Fruit fly (Drosophila melanogaster): ENCODE measurements around the gene CG12994.
A peak's percentile ranks its signal among the peaks of the same experiment; 100 is the strongest.

The CG12994 gene

DNA sequence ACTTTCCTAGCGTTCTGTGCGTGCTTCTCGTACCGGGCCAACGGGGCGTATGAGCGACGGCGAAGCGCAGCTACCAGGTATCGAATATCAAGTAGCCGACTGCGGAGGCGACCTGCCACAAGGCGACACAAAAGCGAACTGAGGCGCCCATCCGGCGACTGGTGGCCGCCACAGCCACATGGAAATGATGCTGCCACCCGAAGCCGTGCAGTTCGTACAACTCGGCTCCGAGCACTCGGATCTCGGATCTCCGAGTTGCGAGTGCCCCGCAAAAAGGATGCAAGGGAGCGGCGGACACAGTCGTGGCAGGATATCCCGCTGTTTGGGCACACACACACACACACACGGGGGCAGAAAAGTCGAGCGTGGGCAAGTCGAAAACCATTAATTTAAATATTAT lies at the start of gene CG12994, which contains the start of gene CG46464:
TSS of gene CG12994 (minus strand) at position 115 of the 400 bp plus-strand sequence.
TSS of gene CG46464 (minus strand) at position 115 of the 400 bp plus-strand sequence.
- TF ChIP-seq Ets65A (GFP tag) = peak; percentile 8
- no peak for TF ChIP-seq CG15601 (tag; optimal IDR thresholded peaks at IDR 0.05)
- TF ChIP-seq Deaf1 (tag; optimal IDR thresholded peaks at IDR 0.05) = peak; percentile 90
- peak; percentile 43 for TF ChIP-seq CG7372 (GFP tag; IDR thresholded peaks at IDR 0.05)

DNA sequence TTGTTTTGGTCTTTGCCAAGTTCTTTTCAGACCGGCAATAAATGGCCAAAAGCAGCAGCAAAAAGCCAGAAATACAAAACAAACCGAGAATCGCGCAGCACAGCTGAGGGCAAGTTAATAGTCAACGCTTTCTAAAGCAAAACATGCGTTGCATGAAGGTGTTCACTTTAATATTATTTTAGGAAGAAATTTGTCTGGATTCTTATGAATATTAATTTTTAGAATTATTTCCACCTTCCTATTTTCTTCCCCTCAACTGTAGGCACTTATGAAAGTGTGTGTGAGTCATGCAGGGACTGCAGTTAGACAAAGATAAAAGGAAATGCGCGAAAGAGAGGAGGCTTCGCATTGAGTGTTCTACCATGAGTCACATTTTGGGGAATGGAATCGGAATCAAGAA lies 47.4 kb upstream of the CG12994 start:
- TF ChIP-seq sisA (GFP tag; IDR thresholded peaks at IDR 0.05) = peak; percentile 66
- TF ChIP-seq CG34224 (GFP tag; IDR thresholded peaks at IDR 0.05; ENCODE audit: partially characterized antibody) = no peak
- peak; percentile 35; the same call in 1 of the 3 replicates for TF ChIP-seq z (GFP tag; IDR thresholded peaks at IDR 0.05)
- TF ChIP-seq YL-1 (GFP tag; optimal IDR thresholded peaks at IDR 0.05) = no peak
- peak; percentile 34 for TF ChIP-seq CG10654 (GFP tag; optimal IDR thresholded peaks at IDR 0.05)
- TF ChIP-seq pb (GFP tag; optimal IDR thresholded peaks at IDR 0.05) = no peak
- TF ChIP-seq CG32767 (GFP tag; IDR thresholded peaks at IDR 0.05) = 0 out of 2 replicates have a peak, but pooled peaks have one; percentile 28
- no peak for TF ChIP-seq MESR4 (GFP tag; optimal IDR thresholded peaks at IDR 0.05)
- TF ChIP-seq ci (GFP tag; IDR thresholded peaks at IDR 0.05) = peak; percentile 88
- peak; percentile 94 for TF ChIP-seq sens (GFP tag)
- TF ChIP-seq CG43689 (GFP tag; IDR thresholded peaks at IDR 0.05) = no peak
- peak; percentile 52; the same call in 2 of the 3 replicates for TF ChIP-seq Optix (GFP tag; IDR thresholded peaks at IDR 0.05)
- TF ChIP-seq CG1792 (GFP tag; optimal IDR thresholded peaks at IDR 0.05) = peak; percentile 35
- TF ChIP-seq al (GFP tag; IDR thresholded peaks at IDR 0.05) = 0 out of 2 replicates have a peak, but pooled peaks have one; percentile 35
- peak; percentile 62 for TF ChIP-seq CG4424 (GFP tag; optimal IDR thresholded peaks at IDR 0.05)
- TF ChIP-seq CG6689 (GFP tag; IDR thresholded peaks at IDR 0.05) = peak; percentile 72
- no peak for TF ChIP-seq bbx (GFP tag; IDR thresholded peaks at IDR 0.05; ENCODE audit: partially characterized antibody)
- TF ChIP-seq Dip2 (GFP tag; IDR thresholded peaks at IDR 0.05) = no peak
- peak; percentile 49; the same call in 1 of the 2 replicates for TF ChIP-seq CG31441 (GFP tag; IDR thresholded peaks at IDR 0.05)
- peak; percentile 8 for TF ChIP-seq Ets97D (GFP tag; optimal IDR thresholded peaks at IDR 0.05)
- peak; percentile 60 for TF ChIP-seq CG2678 (tag; optimal IDR thresholded peaks at IDR 0.05)
- peak; percentile 54; the same call in 1 of the 4 replicates for TF ChIP-seq Gug (GFP tag; IDR thresholded peaks at IDR 0.05)
- TF ChIP-seq Hsf (GFP tag; optimal IDR thresholded peaks at IDR 0.05) = peak; percentile 53
- peak; percentile 37 for TF ChIP-seq Spps (tag; optimal IDR thresholded peaks at IDR 0.05)
- no peak for TF ChIP-seq CG31388 (GFP tag; optimal IDR thresholded peaks at IDR 0.05)
- TF ChIP-seq CG12769 (tag; optimal IDR thresholded peaks at IDR 0.05) = peak; percentile 49
- no peak for TF ChIP-seq CG1529 (GFP tag; optimal IDR thresholded peaks at IDR 0.05)
- no peak for TF ChIP-seq CG12071 (GFP tag; optimal IDR thresholded peaks at IDR 0.05)
- peak; percentile 58 for TF ChIP-seq CG17359 (tag; optimal IDR thresholded peaks at IDR 0.05)
- TF ChIP-seq gsb (GFP tag; IDR thresholded peaks at IDR 0.05) = no peak
- no peak for TF ChIP-seq chinmo (GFP tag; IDR thresholded peaks at IDR 0.05; ENCODE audit: partially characterized antibody)
- TF ChIP-seq zen (tag; optimal IDR thresholded peaks at IDR 0.05) = peak; percentile 60
- TF ChIP-seq maf-S (GFP tag; optimal IDR thresholded peaks at IDR 0.05) = no peak
- no peak for TF ChIP-seq CG9876 (GFP tag; optimal IDR thresholded peaks at IDR 0.05)
- TF ChIP-seq ham (GFP tag; IDR thresholded peaks at IDR 0.05) = no peak
- no peak for TF ChIP-seq toy (GFP tag; IDR thresholded peaks at IDR 0.05)
- no peak for TF ChIP-seq Scr (GFP tag; IDR thresholded peaks at IDR 0.05; ENCODE audit: partially characterized antibody)
- TF ChIP-seq gcm2 (GFP tag; optimal IDR thresholded peaks at IDR 0.05) = no peak
- peak; percentile 27 for TF ChIP-seq NC2β (GFP tag; optimal IDR thresholded peaks at IDR 0.05)
- no peak for TF ChIP-seq BEAF-32 (GFP tag; optimal IDR thresholded peaks at IDR 0.05)
- TF ChIP-seq gfzf (GFP tag; optimal IDR thresholded peaks at IDR 0.05) = no peak
- peak in 1 of 2 experiments; percentile 26 for TF ChIP-seq eve (GFP tag; optimal IDR thresholded peaks at IDR 0.05)
- TF ChIP-seq dati (GFP tag; IDR thresholded peaks at IDR 0.05) = peak; percentile 31; the same call in 1 of the 2 replicates
- TF ChIP-seq CG11560 (tag; IDR thresholded peaks at IDR 0.05) = no peak
- TF ChIP-seq Eip74EF (GFP tag; optimal IDR thresholded peaks at IDR 0.05) = peak in 1 of 2 experiments; percentile 16
- no peak for TF ChIP-seq dan (GFP tag; IDR thresholded peaks at IDR 0.05)
